Worm (Caenorhabditis elegans) whole organism, L3 larva: Measurements from ENCODE around the gene srbc-39.

ENCODE experiments used
- ama-1 ChIP-seq: fragments of 150-350 bp; optimal IDR thresholded peaks from 2 replicates; lab custom pipeline; 2018
- ceh-16 ChIP-seq: sonication (generic microtip); optimal IDR thresholded peaks from 2 replicates; lab custom pipeline; 2017; ENCODE audit warnings: missing biosample characterization, missing genetic modification characterization
- ceh-28 ChIP-seq: fragments of 150-350 bp; optimal IDR thresholded peaks from 2 replicates; lab custom pipeline; 2014; ENCODE audit warnings: missing biosample characterization, missing genetic modification reagents, missing genetic modification characterization
- ceh-82 ChIP-seq: fragments of 150-350 bp; optimal IDR thresholded peaks from 2 replicates; lab custom pipeline; 2014; ENCODE audit warnings: missing biosample characterization, missing genetic modification characterization
- daf-12 ChIP-seq: fragments of 150-350 bp; optimal IDR thresholded peaks from 2 replicates; lab custom pipeline; 2014; ENCODE audit warnings: missing biosample characterization, missing genetic modification reagents, missing genetic modification characterization
- egl-27 ChIP-seq: sonication (generic microtip); optimal IDR thresholded peaks from 4 replicates; lab custom pipeline; 2017; ENCODE audit warnings: missing biosample characterization, missing genetic modification reagents, missing genetic modification characterization
- egl-5 ChIP-seq: fragments of 150-350 bp; optimal IDR thresholded peaks from 2 replicates; lab custom pipeline; 2017; ENCODE audit warnings: missing biosample characterization, missing genetic modification reagents, missing genetic modification characterization, inconsistent platforms
- elt-1 ChIP-seq: fragments of 150-350 bp; optimal IDR thresholded peaks from 2 replicates; lab custom pipeline; 2014; ENCODE audit warnings: missing biosample characterization, missing genetic modification characterization
- elt-2 ChIP-seq: sonication (generic microtip); optimal IDR thresholded peaks from 2 replicates; lab custom pipeline; 2016; ENCODE audit warnings: missing genetic modification reagents, mild to moderate bottlenecking, missing genetic modification characterization, missing compliant biosample characterization
- elt-3 ChIP-seq, 3 experiments: fragments of 150-350 bp in 1 of 3; sonication (generic microtip) in 2 of 3; optimal IDR thresholded peaks; 2 replicates in 2 of 3; 4 replicates in 1 of 3; lab custom pipeline; 2014 to 2017; ENCODE audit warnings: missing biosample characterization in 3 of 3, missing genetic modification characterization in 3 of 3
- eor-1 ChIP-seq, 2 experiments: fragments of 150-350 bp; optimal IDR thresholded peaks; 2 replicates each; lab custom pipeline; 2014 to 2018; ENCODE audit warnings: missing biosample characterization in 2 of 2, missing genetic modification characterization in 2 of 2
- fkh-10 ChIP-seq: sonication (generic microtip); optimal IDR thresholded peaks from 2 replicates; lab custom pipeline; 2017; ENCODE audit warnings: missing biosample characterization, missing genetic modification reagents, missing genetic modification characterization
- fkh-2 ChIP-seq: fragments of 150-350 bp; optimal IDR thresholded peaks from 2 replicates; lab custom pipeline; 2014; ENCODE audit warnings: missing biosample characterization, missing genetic modification reagents, missing genetic modification characterization
- hmg-11 ChIP-seq: sonication (generic microtip); optimal IDR thresholded peaks from 2 replicates; lab custom pipeline; 2016; ENCODE audit warnings: missing genetic modification characterization, missing compliant biosample characterization
- lin-15B ChIP-seq: fragments of 150-350 bp; optimal IDR thresholded peaks from 2 replicates; lab custom pipeline; 2014; ENCODE audit warnings: missing biosample characterization, missing genetic modification characterization
- lin-39 ChIP-seq: fragments of 150-350 bp; optimal IDR thresholded peaks from 2 replicates; lab custom pipeline; 2018; ENCODE audit warnings: missing biosample characterization, missing genetic modification reagents, missing genetic modification characterization
- lsy-12 ChIP-seq: sonication (generic microtip); optimal IDR thresholded peaks from 2 replicates; lab custom pipeline; 2016; ENCODE audit warnings: mild to moderate bottlenecking, missing genetic modification characterization, missing compliant biosample characterization
- mdl-1 ChIP-seq: fragments of 150-350 bp; optimal IDR thresholded peaks from 2 replicates; lab custom pipeline; 2014; ENCODE audit warnings: missing biosample characterization, missing genetic modification characterization
- mml-1 ChIP-seq: fragments of 150-350 bp; sonication (generic microtip); optimal IDR thresholded peaks from 3 replicates; lab custom pipeline; 2014; ENCODE audit warnings: missing biosample characterization, missing genetic modification characterization
- nfya-1 ChIP-seq: sonication (generic microtip); optimal IDR thresholded peaks from 2 replicates; lab custom pipeline; 2017; ENCODE audit warnings: missing genetic modification characterization, mild to moderate bottlenecking, missing compliant biosample characterization, antibody characterized with exemption, moderate library complexity; ENCODE audit not compliant: insufficient read depth
- nhr-11 ChIP-seq: fragments of 150-350 bp; optimal IDR thresholded peaks from 2 replicates; lab custom pipeline; 2014; ENCODE audit warnings: missing biosample characterization, missing genetic modification characterization
- nhr-23 ChIP-seq: fragments of 150-350 bp; optimal IDR thresholded peaks from 2 replicates; lab custom pipeline; 2014; ENCODE audit warnings: missing biosample characterization, missing genetic modification reagents, missing genetic modification characterization
- nhr-237 ChIP-seq: fragments of 150-350 bp; optimal IDR thresholded peaks from 2 replicates; lab custom pipeline; 2014; ENCODE audit warnings: missing biosample characterization, missing genetic modification characterization
- nhr-25 ChIP-seq: sonication (generic microtip); optimal IDR thresholded peaks from 2 replicates; lab custom pipeline; 2017; ENCODE audit warnings: missing biosample characterization, missing genetic modification characterization
- nhr-28 ChIP-seq: fragments of 150-350 bp; optimal IDR thresholded peaks from 2 replicates; lab custom pipeline; 2014; ENCODE audit warnings: missing biosample characterization, missing genetic modification characterization
- nhr-43 ChIP-seq: sonication (generic microtip); optimal IDR thresholded peaks from 2 replicates; lab custom pipeline; 2016; ENCODE audit warnings: mild to moderate bottlenecking, missing genetic modification characterization, missing compliant biosample characterization; ENCODE audit not compliant: poor library complexity, severe bottlenecking
- nhr-77 ChIP-seq: fragments of 150-350 bp; optimal IDR thresholded peaks from 2 replicates; lab custom pipeline; 2014; ENCODE audit warnings: missing biosample characterization, missing genetic modification characterization
- pha-4 ChIP-seq: fragments of 150-350 bp; optimal IDR thresholded peaks from 2 replicates; lab custom pipeline; 2014; ENCODE audit warnings: missing biosample characterization, missing genetic modification reagents, missing genetic modification characterization
- pqm-1 ChIP-seq: fragments of 150-350 bp; optimal IDR thresholded peaks from 2 replicates; lab custom pipeline; 2017; ENCODE audit warnings: missing biosample characterization, missing genetic modification characterization, inconsistent platforms
- sea-2 ChIP-seq: fragments of 150-350 bp; sonication (generic microtip); optimal IDR thresholded peaks from 4 replicates; lab custom pipeline; 2014; ENCODE audit warnings: missing biosample characterization, missing genetic modification reagents, missing genetic modification characterization
- skn-1 ChIP-seq: fragments of 150-350 bp; optimal IDR thresholded peaks from 2 replicates; lab custom pipeline; 2014; ENCODE audit warnings: missing biosample characterization, missing genetic modification characterization
- snpc-4 ChIP-seq: fragments of 150-350 bp; optimal IDR thresholded peaks from 2 replicates; lab custom pipeline; 2014; ENCODE audit warnings: missing biosample characterization, missing genetic modification characterization
- tbx-2 ChIP-seq: sonication (generic microtip); optimal IDR thresholded peaks from 2 replicates; lab custom pipeline; 2016; ENCODE audit warnings: mild to moderate bottlenecking, missing genetic modification characterization, missing compliant biosample characterization
- ztf-11 ChIP-seq: fragments of 150-350 bp; optimal IDR thresholded peaks from 2 replicates; lab custom pipeline; 2014; ENCODE audit warnings: missing biosample characterization, missing genetic modification characterization
- ztf-4 ChIP-seq: fragments of 150-350 bp; optimal IDR thresholded peaks from 2 replicates; lab custom pipeline; 2014; ENCODE audit warnings: missing biosample characterization, missing genetic modification characterization

srbc-39 gene

ce11 chrV:724470-724890, 15.6 kb downstream of the srbc-39 start:
- TF ChIP-seq skn-1 = peak; percentile 8
- TF ChIP-seq ama-1 (lab: Kevin White, UChicago) = peak; percentile 97
- no peak for TF ChIP-seq ceh-82 (tag; lab: Kevin White, UChicago)

ce11 chrV:724946-725806, 16.3 kb downstream of the srbc-39 start:
- TF ChIP-seq mdl-1 (tag; lab: Kevin White, UChicago) (no peak), nhr-25 (tag; lab: Kevin White, UChicago) (peak; percentile 12), ceh-28 (no peak), pha-4 (tag; lab: Kevin White, UChicago) (peak; percentile 27), elt-1 (no peak), ama-1 (lab: Kevin White, UChicago) (peak; percentile 92), nhr-43 (tag; lab: Kevin White, UChicago) (peak; percentile 58), pqm-1 (tag; lab: Kevin White, UChicago) (no peak), lin-39 (peak; percentile 39)
- TF ChIP-seq, all 47 proteins: peak for 5

DNA sequence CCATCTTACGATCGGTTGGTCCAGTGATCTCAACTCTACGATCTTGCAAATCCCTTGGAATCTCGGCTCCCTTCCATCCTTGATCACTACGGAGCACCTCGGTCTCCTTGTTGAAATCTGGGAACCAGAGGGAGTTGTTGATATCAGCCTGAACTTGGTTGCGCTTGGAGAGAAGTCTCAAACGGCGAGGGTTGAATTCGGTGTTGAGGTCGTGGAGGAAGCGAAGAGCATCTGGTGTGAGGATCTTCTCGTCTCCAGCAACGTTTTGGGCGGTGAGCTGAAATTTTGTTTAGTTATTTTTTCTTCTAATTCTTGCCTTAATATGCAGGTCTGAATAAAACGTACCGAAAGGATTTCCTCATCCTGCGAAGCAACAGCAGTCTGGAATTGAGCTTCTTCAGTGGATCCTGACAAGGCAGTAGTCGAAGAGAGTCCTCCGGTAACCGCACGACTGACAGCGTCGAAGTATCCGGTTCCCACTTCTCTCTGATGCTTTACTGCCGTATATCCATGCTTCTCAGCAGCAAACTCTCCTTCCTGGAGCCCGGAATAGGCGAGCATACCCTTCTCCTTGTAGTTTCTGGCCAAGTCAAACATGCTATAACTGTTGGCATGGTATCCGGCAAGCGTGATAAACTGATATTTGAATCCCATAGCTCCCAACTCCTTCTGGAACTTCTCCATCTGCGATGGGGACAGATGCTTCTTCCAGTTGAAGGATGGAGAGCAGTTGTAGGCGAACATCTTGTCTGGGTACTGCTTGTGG, 17.1 kb downstream of the srbc-39 start:
- TF ChIP-seq ama-1 (lab: Kevin White, UChicago) = peak; percentile 82
- TF ChIP-seq ceh-16 (tag; lab: Kevin White, UChicago) = no peak
- TF ChIP-seq nfya-1 (tag; lab: Kevin White, UChicago) = peak; percentile 18
- peak; percentile 24 for TF ChIP-seq nhr-43 (tag; lab: Kevin White, UChicago)
- peak in 1 of 3 experiments; percentile 53 for TF ChIP-seq elt-3 (tag; optimal IDR thresholded peaks at IDR 0.05; lab: Kevin White, UChicago)
- peak; percentile 5 for TF ChIP-seq nhr-23
- peak; percentile 38 for TF ChIP-seq lin-39
- no peak for TF ChIP-seq ceh-82 (tag; lab: Kevin White, UChicago)
- peak; percentile 2 for TF ChIP-seq nhr-25 (tag; lab: Kevin White, UChicago)

DNA sequence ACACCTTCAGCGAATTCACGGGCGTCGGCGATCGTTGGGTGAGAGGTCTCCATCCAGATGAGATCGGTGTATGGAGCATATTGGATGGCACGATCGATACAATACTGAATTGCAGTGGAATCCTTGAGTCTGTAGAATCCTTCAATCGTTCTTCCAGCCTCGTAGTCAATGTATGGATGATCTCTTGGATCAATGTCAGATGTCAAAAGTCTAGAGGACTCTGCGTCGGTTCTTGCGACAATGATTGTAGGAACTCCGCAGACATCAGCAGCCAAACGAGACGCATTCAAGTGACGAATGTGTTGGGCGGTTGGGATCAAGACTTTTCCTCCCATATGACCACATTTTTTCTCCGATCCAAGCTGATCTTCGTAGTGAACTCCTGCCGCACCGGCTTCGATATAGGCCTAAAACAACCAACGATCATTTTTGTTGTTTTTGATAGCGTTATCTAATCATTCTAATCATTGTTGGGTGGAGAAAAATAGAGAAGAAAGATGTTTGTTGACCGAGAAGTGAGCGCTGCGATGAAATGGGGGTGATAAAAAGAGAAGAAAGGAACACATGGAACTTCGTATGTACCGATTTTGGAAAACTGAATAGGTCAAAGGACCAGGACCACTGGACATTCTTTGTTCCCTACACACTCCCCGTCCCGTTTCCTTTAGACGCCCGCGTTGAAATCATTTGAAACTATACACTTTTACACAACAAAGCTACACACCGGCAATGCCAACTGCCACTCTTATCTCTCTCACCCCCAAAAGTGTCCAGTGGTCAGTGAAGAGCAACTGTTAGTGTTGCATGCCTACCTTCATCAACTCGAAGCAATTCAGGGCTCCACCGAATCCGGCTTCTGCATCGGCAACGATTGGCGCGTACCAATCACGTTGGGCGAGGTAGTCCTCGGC, 17.9 kb downstream of the srbc-39 start:
- TF ChIP-seq egl-5 = peak; percentile 35
- TF ChIP-seq lsy-12 (tag; lab: Kevin White, UChicago) = no peak
- TF ChIP-seq elt-2 (tag; lab: Kevin White, UChicago) = peak; percentile 13
- peak; percentile 95 for TF ChIP-seq ama-1 (lab: Kevin White, UChicago)
- TF ChIP-seq nhr-43 (tag; lab: Kevin White, UChicago) = peak; percentile 56
- peak in 1 of 3 experiments; percentile 5 for TF ChIP-seq elt-3 (tag; optimal IDR thresholded peaks at IDR 0.05; lab: Kevin White, UChicago)
- TF ChIP-seq mdl-1 (tag; lab: Kevin White, UChicago) = no peak
- peak; percentile 17 for TF ChIP-seq pqm-1 (tag; lab: Kevin White, UChicago)
- TF ChIP-seq nhr-25 (tag; lab: Kevin White, UChicago) = peak; percentile 25

DNA sequence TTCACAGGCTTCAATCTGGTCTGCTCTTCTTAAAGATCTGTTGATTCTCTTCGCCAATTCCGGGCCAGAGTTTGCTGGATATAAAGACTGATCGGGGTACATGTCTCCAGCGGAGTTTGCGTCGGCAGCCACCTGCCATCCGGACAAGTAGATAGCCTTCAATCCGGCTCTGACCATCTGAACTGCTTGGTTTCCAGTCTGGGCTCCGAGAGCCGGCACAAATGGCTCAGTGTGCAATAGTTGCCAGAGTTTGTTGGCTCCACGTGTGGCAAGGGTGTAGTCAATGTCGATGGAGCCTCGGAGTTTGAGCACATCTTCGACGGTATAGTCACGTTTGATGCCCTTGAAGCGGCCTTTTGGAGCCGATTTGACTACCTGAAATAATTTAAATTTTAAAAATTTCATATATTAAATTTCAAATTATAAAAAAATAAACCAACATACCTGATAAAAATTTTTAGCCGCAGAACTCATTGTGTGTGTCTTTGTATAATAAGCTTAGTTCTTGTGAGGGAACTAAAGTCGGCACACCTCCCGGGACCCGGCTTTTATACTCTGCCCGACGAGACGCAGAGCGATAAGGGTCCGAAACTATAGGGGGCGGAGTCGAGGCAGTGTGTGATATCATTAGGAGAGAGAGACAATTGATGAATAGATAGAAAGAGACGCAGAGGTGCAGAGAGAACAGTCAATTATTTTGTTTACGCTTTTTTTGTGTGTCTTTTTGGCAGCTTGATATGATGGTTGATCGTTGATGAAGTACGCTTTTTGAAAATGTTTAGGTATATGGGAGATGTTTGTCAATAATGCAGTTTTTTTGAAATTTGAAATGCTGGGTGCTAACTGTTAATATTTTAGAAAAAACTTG, 18.8 kb downstream of the srbc-39 start, which contains the start of the genes icl-1 and srh-2:
TSS of gene icl-1 (minus strand) at position 521 of the 868 bp plus-strand sequence.
TSS of gene srh-2 (plus strand) at position 818 of the 868 bp plus-strand sequence.
- TF ChIP-seq hmg-11 (tag; lab: Kevin White, UChicago) = no peak
- no peak for TF ChIP-seq nhr-77 (tag; lab: Kevin White, UChicago)
- no peak for TF ChIP-seq elt-3 (tag; optimal IDR thresholded peaks at IDR 0.05; lab: Kevin White, UChicago)
- no peak for TF ChIP-seq daf-12 (tag; lab: Kevin White, UChicago)
- no peak for TF ChIP-seq mml-1 (tag; lab: Kevin White, UChicago)
- peak; percentile 68 for TF ChIP-seq nfya-1 (tag; lab: Kevin White, UChicago)
- peak; percentile 83 for TF ChIP-seq elt-2 (tag; lab: Kevin White, UChicago)
- TF ChIP-seq mdl-1 (tag; lab: Kevin White, UChicago) = no peak
- TF ChIP-seq ztf-4 (tag; lab: Kevin White, UChicago) = no peak
- peak; percentile 71 for TF ChIP-seq nhr-23
- peak; percentile 28 for TF ChIP-seq lin-15B
- no peak for TF ChIP-seq fkh-10
- TF ChIP-seq ceh-82 (tag; lab: Kevin White, UChicago) = no peak
- TF ChIP-seq fkh-2 (tag; lab: Kevin White, UChicago) = no peak
- no peak for TF ChIP-seq nhr-237 (tag; lab: Kevin White, UChicago)
- no peak for TF ChIP-seq nhr-11 (tag; lab: Kevin White, UChicago)
- TF ChIP-seq tbx-2 = peak; percentile 8
- no peak for TF ChIP-seq sea-2 (GFP tag; lab: Kevin White, UChicago)
- no peak for TF ChIP-seq egl-27 (tag; lab: Kevin White, UChicago)
- TF ChIP-seq nhr-28 = no peak
- TF ChIP-seq snpc-4 = no peak
- TF ChIP-seq eor-1 (tag; optimal IDR thresholded peaks at IDR 0.05; lab: Kevin White, UChicago) = no peak
- no peak for TF ChIP-seq ztf-11
